Fruit fly (Drosophila melanogaster) whole organism, embryonic: ENCODE results near the gene CG12607.

Experiments
- CG10274 ChIP-seq: fragments of 200-800 bp; sonication (Bioruptor generic); optimal IDR thresholded peaks from 3 replicates; lab custom pipeline; 2017; ENCODE audit warnings: missing biosample characterization, mild to moderate bottlenecking, missing genetic modification characterization
- CG10431 ChIP-seq: fragments of 200-800 bp; sonication (Bioruptor generic); optimal IDR thresholded peaks from 3 replicates; lab custom pipeline; 2018; ENCODE audit warnings: missing biosample characterization, mild to moderate bottlenecking, missing genetic modification characterization
- CG10979 ChIP-seq: fragments of 200-800 bp; sonication (Bioruptor generic); optimal IDR thresholded peaks from 2 replicates; lab custom pipeline; 2018; ENCODE audit warnings: missing biosample characterization, mild to moderate bottlenecking, missing genetic modification characterization, moderate library complexity
- CG11723 ChIP-seq: fragments of 200-800 bp; sonication (Bioruptor generic); optimal IDR thresholded peaks from 2 replicates; lab custom pipeline; 2017; ENCODE audit warnings: missing biosample characterization, mild to moderate bottlenecking, missing genetic modification characterization
- CG12219 ChIP-seq: fragments of 200-800 bp; sonication (Bioruptor generic); optimal IDR thresholded peaks from 3 replicates; lab custom pipeline; 2018; ENCODE audit warnings: missing biosample characterization, mild to moderate bottlenecking, missing genetic modification characterization
- CG15479 ChIP-seq: fragments of 200-800 bp; sonication (Bioruptor generic); optimal IDR thresholded peaks from 3 replicates; lab custom pipeline; 2019; ENCODE audit warnings: missing biosample characterization, mild to moderate bottlenecking, missing genetic modification characterization, moderate library complexity
- CG15514 ChIP-seq: fragments of 200-800 bp; sonication (Bioruptor generic); optimal IDR thresholded peaks from 3 replicates; lab custom pipeline; 2017; ENCODE audit warnings: missing biosample characterization, missing genetic modification characterization, mild to moderate bottlenecking, moderate library complexity, missing genetic modification reagents
- CG17361 ChIP-seq: fragments of 200-800 bp; sonication (Bioruptor generic); IDR thresholded peaks from 3 replicates; pipeline ENCODE4 v1.3.6; 2022; ENCODE audit warnings: missing biosample characterization, missing genetic modification characterization
- CG17568 ChIP-seq: fragments of 200-800 bp; sonication (Bioruptor generic); optimal IDR thresholded peaks from 2 replicates; lab custom pipeline; 2018; ENCODE audit warnings: missing biosample characterization, mild to moderate bottlenecking, missing genetic modification characterization, moderate library complexity
- CG3407 ChIP-seq: fragments of 200-800 bp; sonication (Bioruptor generic); optimal IDR thresholded peaks from 2 replicates; lab custom pipeline; 2018; ENCODE audit warnings: missing biosample characterization, mild to moderate bottlenecking, missing genetic modification characterization
- CG34376 ChIP-seq: fragments of 200-800 bp; sonication (Bioruptor generic); optimal IDR thresholded peaks from 2 replicates; lab custom pipeline; 2018; ENCODE audit warnings: missing biosample characterization, mild to moderate bottlenecking, missing genetic modification characterization
- CG6175 ChIP-seq: fragments of 200-800 bp; sonication (Bioruptor generic); IDR thresholded peaks from 3 replicates; pipeline ENCODE4 v1.3.6; 2022; ENCODE audit warnings: missing biosample characterization, missing genetic modification characterization
- CG7556 ChIP-seq: fragments of 200-800 bp; sonication (Bioruptor generic); optimal IDR thresholded peaks from 2 replicates; lab custom pipeline; 2017; ENCODE audit warnings: missing biosample characterization, mild to moderate bottlenecking, missing genetic modification characterization
- CG8478 ChIP-seq: fragments of >200 bp; optimal IDR thresholded peaks from 2 replicates; lab custom pipeline; 2018
- CG8944 ChIP-seq: fragments of 200-800 bp; sonication (Bioruptor generic); optimal IDR thresholded peaks from 3 replicates; lab custom pipeline; 2016; ENCODE audit warnings: missing biosample characterization, missing genetic modification characterization
- D ChIP-seq, 2 experiments: fragments of 200-800 bp in 1 of 2; fragments of >200 bp in 1 of 2; sonication (Bioruptor generic) in 1 of 2; optimal IDR thresholded peaks; 2 replicates in 1 of 2; 3 replicates in 1 of 2; lab custom pipeline; 2017; ENCODE audit warnings: mild to moderate bottlenecking in 1 of 2, missing biosample characterization in 1 of 2, missing genetic modification characterization in 1 of 2, missing genetic modification reagents in 1 of 2
- Deaf1 ChIP-seq: fragments of 200-800 bp; optimal IDR thresholded peaks from 3 replicates; lab custom pipeline; 2019; ENCODE audit warnings: missing biosample characterization, mild to moderate bottlenecking, missing genetic modification characterization, moderate library complexity
- Ets97D ChIP-seq: fragments of 200-800 bp; sonication (Bioruptor generic); optimal IDR thresholded peaks from 3 replicates; lab custom pipeline; 2016; ENCODE audit warnings: missing biosample characterization, missing genetic modification characterization
- Fer2 ChIP-seq: fragments of 200-800 bp; sonication (Bioruptor generic); optimal IDR thresholded peaks from 2 replicates; lab custom pipeline; 2018; ENCODE audit warnings: missing biosample characterization, mild to moderate bottlenecking, missing genetic modification characterization, moderate library complexity
- GATAe ChIP-seq: fragments of 200-800 bp; sonication (Bioruptor generic); conservative IDR thresholded peaks from 2 replicates; pipeline ENCODE4 v1.3.6; 2022; ENCODE audit warnings: missing biosample characterization, missing genetic modification characterization
- H15 ChIP-seq: fragments of 200-800 bp; sonication (Bioruptor generic); IDR thresholded peaks from 3 replicates; pipeline ENCODE4 v1.3.6; 2022; ENCODE audit warnings: missing biosample characterization, missing genetic modification characterization
- HLH3B ChIP-seq: fragments of 200-800 bp; sonication (Bioruptor generic); IDR thresholded peaks from 2 replicates; pipeline ENCODE4 v1.3.6; 2022; ENCODE audit warnings: missing biosample characterization, missing genetic modification characterization
- Hmr ChIP-seq: fragments of 200-800 bp; sonication (Bioruptor generic); optimal IDR thresholded peaks from 3 replicates; lab custom pipeline; 2017; ENCODE audit warnings: mild to moderate bottlenecking, missing biosample characterization, missing genetic modification reagents, missing genetic modification characterization
- Hmx ChIP-seq: fragments of 200-800 bp; sonication (Bioruptor generic); optimal IDR thresholded peaks from 2 replicates; lab custom pipeline; 2016; ENCODE audit warnings: missing biosample characterization, missing genetic modification characterization
- Hr78 ChIP-seq, 2 experiments: fragments of 200-800 bp in 1 of 2; fragments of >200 bp in 1 of 2; sonication (Bioruptor generic) in 1 of 2; optimal IDR thresholded peaks; 2 replicates each; lab custom pipeline; 2017 to 2019; ENCODE audit warnings: missing biosample characterization in 2 of 2, missing genetic modification characterization in 2 of 2, mild to moderate bottlenecking in 1 of 2, moderate library complexity in 1 of 2
- Mad ChIP-seq: fragments of 200-800 bp; sonication (Bioruptor generic); optimal IDR thresholded peaks from 2 replicates; lab custom pipeline; 2016; ENCODE audit warnings: missing biosample characterization, missing genetic modification characterization
- Nf-YC ChIP-seq: fragments of 200-800 bp; optimal IDR thresholded peaks from 3 replicates; lab custom pipeline; 2019; ENCODE audit warnings: missing biosample characterization, mild to moderate bottlenecking, missing genetic modification characterization, moderate library complexity
- Sox100B ChIP-seq: fragments of 200-800 bp; sonication (Bioruptor generic); optimal IDR thresholded peaks from 3 replicates; lab custom pipeline; 2018; ENCODE audit warnings: missing biosample characterization, mild to moderate bottlenecking, missing genetic modification characterization
- Taf1 ChIP-seq: fragments of 200-800 bp; sonication (Bioruptor generic); IDR thresholded peaks from 2 replicates; pipeline ENCODE4 v1.3.6; 2022; ENCODE audit warnings: missing biosample characterization, missing genetic modification characterization
- Trl ChIP-seq, 3 experiments: fragments of >200 bp in 2 of 3; fragments of 200-800 bp in 1 of 3; sonication (Bioruptor generic) in 1 of 3; optimal IDR thresholded peaks; 2 replicates in 1 of 3; 3 replicates in 2 of 3; lab custom pipeline; 2016 to 2017; ENCODE audit warnings: missing biosample characterization in 1 of 3, missing genetic modification characterization in 1 of 3
- Xbp1 ChIP-seq: fragments of 200-800 bp; sonication (Bioruptor generic); optimal IDR thresholded peaks from 3 replicates; lab custom pipeline; 2016; ENCODE audit warnings: missing biosample characterization, mild to moderate bottlenecking, missing genetic modification characterization
- ab ChIP-seq: fragments of 200-800 bp; sonication (Bioruptor generic); optimal IDR thresholded peaks from 2 replicates; lab custom pipeline; 2016; ENCODE audit warnings: missing biosample characterization, missing genetic modification characterization
- ac ChIP-seq: fragments of 200-800 bp; sonication (Bioruptor generic); optimal IDR thresholded peaks from 3 replicates; lab custom pipeline; 2017; ENCODE audit warnings: missing biosample characterization, mild to moderate bottlenecking, missing genetic modification characterization
- ara ChIP-seq: fragments of 200-800 bp; sonication (Bioruptor generic); IDR thresholded peaks from 2 replicates; pipeline ENCODE4 v1.3.6; 2022; ENCODE audit warnings: missing biosample characterization, missing genetic modification characterization
- corto ChIP-seq: fragments of 200-800 bp; sonication (Bioruptor generic); optimal IDR thresholded peaks from 2 replicates; lab custom pipeline; 2016; ENCODE audit warnings: missing biosample characterization, mild to moderate bottlenecking, missing genetic modification characterization, moderate library complexity
- da ChIP-seq: fragments of 200-800 bp; sonication (Bioruptor generic); optimal IDR thresholded peaks from 2 replicates; lab custom pipeline; 2016; ENCODE audit warnings: missing biosample characterization, missing genetic modification characterization
- danr ChIP-seq: fragments of 200-800 bp; sonication (Bioruptor generic); IDR thresholded peaks from 2 replicates; pipeline ENCODE4 v1.3.6; 2022; ENCODE audit warnings: missing biosample characterization, missing genetic modification characterization
- dmrt11E ChIP-seq: fragments of 200-800 bp; sonication (Bioruptor generic); optimal IDR thresholded peaks from 3 replicates; lab custom pipeline; 2018; ENCODE audit warnings: missing biosample characterization, mild to moderate bottlenecking, missing genetic modification characterization, moderate library complexity
- eve ChIP-seq, 2 experiments: fragments of >200 bp; optimal IDR thresholded peaks; 2 replicates each; lab custom pipeline; 2017; ENCODE audit warnings: missing biosample characterization in 2 of 2, missing genetic modification characterization in 2 of 2
- h ChIP-seq: fragments of >200 bp; optimal IDR thresholded peaks from 2 replicates; lab custom pipeline; 2017
- jumu ChIP-seq: fragments of 200-800 bp; sonication (Bioruptor generic); optimal IDR thresholded peaks from 3 replicates; lab custom pipeline; 2016; ENCODE audit warnings: missing biosample characterization, missing genetic modification characterization
- row ChIP-seq: fragments of 200-800 bp; sonication (Bioruptor generic); IDR thresholded peaks from 3 replicates; pipeline ENCODE4 v1.3.6; 2022; ENCODE audit warnings: missing biosample characterization, missing genetic modification characterization
- schlank ChIP-seq: fragments of 200-800 bp; sonication (Bioruptor generic); optimal IDR thresholded peaks from 2 replicates; lab custom pipeline; 2018; ENCODE audit warnings: missing biosample characterization, mild to moderate bottlenecking, missing genetic modification characterization
- sens ChIP-seq: fragments of 200-800 bp; sonication (Bioruptor generic); peaks from one replicate; lab custom pipeline; 2016; ENCODE audit warnings: missing biosample characterization, missing genetic modification characterization
- sima ChIP-seq: fragments of 200-800 bp; sonication (Bioruptor generic); optimal IDR thresholded peaks from 2 replicates; lab custom pipeline; 2016; ENCODE audit warnings: missing biosample characterization, missing genetic modification characterization
- slbo ChIP-seq: fragments of 200-800 bp; sonication (Bioruptor generic); IDR thresholded peaks from 2 replicates; pipeline ENCODE4 v1.3.6; 2022; ENCODE audit warnings: missing biosample characterization, missing genetic modification characterization
- trh ChIP-seq: fragments of 200-800 bp; sonication (Bioruptor generic); optimal IDR thresholded peaks from 2 replicates; lab custom pipeline; 2016; ENCODE audit warnings: missing biosample characterization, missing genetic modification characterization
- vfl ChIP-seq: fragments of 200-800 bp; sonication (Bioruptor generic); optimal IDR thresholded peaks from 2 replicates; lab custom pipeline; 2016; ENCODE audit warnings: missing biosample characterization, missing genetic modification characterization
- yki ChIP-seq: fragments of >200 bp; optimal IDR thresholded peaks from 3 replicates; lab custom pipeline; 2018
- zen2 ChIP-seq: fragments of 200-800 bp; sonication (Bioruptor generic); IDR thresholded peaks from 3 replicates; pipeline ENCODE4 v1.3.6; 2022; ENCODE audit warnings: missing biosample characterization, missing genetic modification characterization; ENCODE audit not compliant: partially characterized antibody

Gene CG12607

dm6 chr3L:4474946-4475470 is 28.6 kb downstream of the CG12607 start (continued):
- TF ChIP-seq jumu (GFP tag; lab: Kevin White, UChicago) = no peak
- TF ChIP-seq ara (GFP tag; lab: Robert Waterston, UW) = 0 out of 2 replicates have a peak, but pooled peaks have one; percentile 54
- TF ChIP-seq Taf1 (GFP tag; lab: Robert Waterston, UW) = 0 out of 2 replicates have a peak, but pooled peaks have one; percentile 13
- TF ChIP-seq trh (GFP tag; lab: Kevin White, UChicago) = peak; percentile 73
- TF ChIP-seq D (optimal IDR thresholded peaks at IDR 0.05; lab: Kevin White, UChicago) = no peak
- peak; percentile 73 for TF ChIP-seq D (GFP tag; optimal IDR thresholded peaks at IDR 0.05; lab: Kevin White, UChicago)
- peak; percentile 69 for TF ChIP-seq CG10274 (GFP tag; lab: Kevin White, UChicago)
- TF ChIP-seq Ets97D (GFP tag; lab: Kevin White, UChicago) = peak; percentile 98
- TF ChIP-seq Hr78 (GFP tag; optimal IDR thresholded peaks at IDR 0.05; lab: Kevin White, UChicago) = no peak
- TF ChIP-seq HLH3B (GFP tag; lab: Robert Waterston, UW) = peak; percentile 40; the same call in 1 of the 2 replicates
- peak; percentile 84 for TF ChIP-seq CG10431 (GFP tag; lab: Kevin White, UChicago)
- TF ChIP-seq CG17361 (GFP tag; lab: Robert Waterston, UW) = no peak; the same call in 2 of the 3 replicates
- peak; percentile 66 for TF ChIP-seq sima (GFP tag; lab: Kevin White, UChicago)
- no peak for TF ChIP-seq Deaf1 (tag; lab: Kevin White, UChicago)
- TF ChIP-seq CG15514 (GFP tag; lab: Kevin White, UChicago) = peak; percentile 92
- TF ChIP-seq CG11723 = peak; percentile 84
- TF ChIP-seq CG8944 (GFP tag; lab: Kevin White, UChicago) = no peak
- TF ChIP-seq eve (GFP tag; optimal IDR thresholded peaks at IDR 0.05; lab: Kevin White, UChicago) = peak in 1 of 2 experiments; percentile 62
- peak; percentile 98 for TF ChIP-seq CG17568 (GFP tag; lab: Kevin White, UChicago)
- TF ChIP-seq CG8478 = no peak
- TF ChIP-seq CG7556 (GFP tag; lab: Kevin White, UChicago) = peak; percentile 59
- no peak for TF ChIP-seq yki (lab: Kevin White, UChicago)
- TF ChIP-seq h (lab: Kevin White, UChicago) = no peak
- no peak for TF ChIP-seq ac (GFP tag; lab: Kevin White, UChicago)
- TF ChIP-seq da (GFP tag; lab: Kevin White, UChicago) = no peak
- no peak for TF ChIP-seq CG10979
- TF ChIP-seq slbo (GFP tag; lab: Robert Waterston, UW) = no peak
- no peak for TF ChIP-seq CG15479 (GFP tag; lab: Kevin White, UChicago)
- TF ChIP-seq Nf-YC = peak; percentile 42
- TF ChIP-seq schlank (tag; lab: Kevin White, UChicago) = peak; percentile 85
- no peak for TF ChIP-seq Hmx (GFP tag; lab: Kevin White, UChicago)
- TF ChIP-seq zen2 = no peak
- peak; percentile 37 for TF ChIP-seq dmrt11E (tag; lab: Kevin White, UChicago)
- TF ChIP-seq Xbp1 = peak; percentile 75
- TF ChIP-seq Trl (optimal IDR thresholded peaks at IDR 0.05; lab: Kevin White, UChicago) = no peak
- peak; percentile 72 for TF ChIP-seq Trl (GFP tag; optimal IDR thresholded peaks at IDR 0.05; lab: Kevin White, UChicago)
- peak; percentile 73 for TF ChIP-seq Fer2 (tag; lab: Kevin White, UChicago)
- peak; percentile 67 for TF ChIP-seq Mad (GFP tag; lab: Kevin White, UChicago)
- 0 out of 3 replicates have a peak, but pooled peaks have one; percentile 42 for TF ChIP-seq H15 (GFP tag; lab: Robert Waterston, UW)
- TF ChIP-seq CG3407 (GFP tag; lab: Kevin White, UChicago) = peak; percentile 78
- TF ChIP-seq row (GFP tag; lab: Robert Waterston, UW) = 0 out of 3 replicates have a peak, but pooled peaks have one; percentile 6
- no peak for TF ChIP-seq danr (GFP tag; lab: Robert Waterston, UW)
- no peak for TF ChIP-seq vfl
- TF ChIP-seq sens (GFP tag; lab: Kevin White, UChicago) = peak; percentile 96
- peak; percentile 47; the same call in 1 of the 3 replicates for TF ChIP-seq CG6175 (GFP tag; lab: Robert Waterston, UW)
- no peak for TF ChIP-seq GATAe (GFP tag; lab: Robert Waterston, UW)
- no peak for TF ChIP-seq corto (GFP tag; lab: Kevin White, UChicago)
- peak; percentile 92 for TF ChIP-seq CG12219 (GFP tag; lab: Kevin White, UChicago)
- no peak for TF ChIP-seq ab (GFP tag; lab: Kevin White, UChicago)
- peak; percentile 84 for TF ChIP-seq Sox100B
- peak; percentile 90 for TF ChIP-seq Hmr (GFP tag; lab: Kevin White, UChicago)
- peak; percentile 96 for TF ChIP-seq CG34376 (GFP tag; lab: Kevin White, UChicago)
